Worm (Caenorhabditis elegans): ENCODE data around the gene ZC84.1.

ZC84.1 gene

DNA sequence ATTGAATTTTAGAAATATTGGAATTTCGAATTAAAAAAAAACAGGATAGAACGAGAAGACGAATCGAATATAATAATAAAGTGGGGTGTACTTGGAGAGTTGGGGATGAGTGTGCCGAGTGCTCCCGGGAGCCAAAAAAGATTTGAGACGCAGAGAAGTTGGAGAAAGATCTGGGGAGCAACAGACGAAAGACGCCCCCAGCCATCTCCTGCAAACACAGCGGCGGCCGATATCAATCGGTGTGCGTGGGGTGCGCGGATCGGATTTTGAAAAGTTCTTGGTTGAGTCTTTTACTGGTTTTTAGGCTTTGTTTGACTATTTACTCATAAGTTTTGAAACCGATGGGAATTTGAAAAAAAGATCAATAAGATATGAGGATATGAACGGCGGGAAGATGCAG lies 52.3 kb downstream of the ZC84.1 start, which contains the start of gene nhl-1:
Gene nhl-1 (minus strand): TSS at position 101 of the 400 bp plus-strand sequence.
- TF ChIP-seq rnt-1 (tag; optimal IDR thresholded peaks at IDR 0.05): peak; percentile 44
- no peak for TF ChIP-seq ceh-8 (GFP tag; optimal IDR thresholded peaks at IDR 0.05)
- TF ChIP-seq nhr-71 (tag; optimal IDR thresholded peaks at IDR 0.05): peak; percentile 1

ce11 chrIII:9152950-9153349 lies 53.1 kb downstream of the ZC84.1 start:
- TF ChIP-seq rnt-1 (tag; optimal IDR thresholded peaks at IDR 0.05) (peak; percentile 46), ceh-90 (tag; optimal IDR thresholded peaks at IDR 0.05) (no peak), efl-1 (optimal IDR thresholded peaks at IDR 0.05) (no peak), efl-1 (GFP tag; optimal IDR thresholded peaks at IDR 0.05 in 1 of 2) (peak; percentile 10 to 94), lsy-2 (tag; optimal IDR thresholded peaks at IDR 0.05) (peak in 1 of 2 experiments; percentile 42), lin-14 (GFP tag; optimal IDR thresholded peaks at IDR 0.05) (peak; percentile 40), hlh-4 (tag; optimal IDR thresholded peaks at IDR 0.05) (no peak), nhr-71 (tag; optimal IDR thresholded peaks at IDR 0.05) (peak; percentile 40)

DNA sequence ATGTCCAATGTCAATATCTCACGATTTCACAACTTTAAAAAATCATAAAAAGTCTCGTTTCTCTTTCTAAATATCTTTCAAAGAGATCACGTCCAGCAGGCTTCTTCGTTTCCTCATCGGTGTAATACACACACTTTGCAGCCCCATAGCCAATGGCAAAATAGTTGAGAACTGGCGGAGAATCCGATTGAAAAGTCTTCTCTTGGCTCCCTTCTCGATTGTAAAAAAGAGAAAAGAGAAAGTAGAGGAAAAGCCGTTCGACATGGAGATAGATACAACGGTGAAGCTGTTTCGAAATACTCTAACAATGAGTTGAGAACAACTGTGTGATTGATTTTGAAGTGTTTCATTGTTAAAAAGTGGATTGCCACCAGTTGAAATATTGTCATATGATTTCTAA lies 54.3 kb downstream of the ZC84.1 start:
- TF ChIP-seq snpc-4 (tag; optimal IDR thresholded peaks at IDR 0.05) (no peak), sup-37 (GFP tag; optimal IDR thresholded peaks at IDR 0.05) (no peak), lin-13 (GFP tag; optimal IDR thresholded peaks at IDR 0.05) (no peak), ces-1 (GFP tag; optimal IDR thresholded peaks at IDR 0.05) (no peak), efl-3 (GFP tag; optimal IDR thresholded peaks at IDR 0.05) (no peak), mdl-1 (tag; optimal IDR thresholded peaks at IDR 0.05) (peak in 1 of 2 experiments; percentile 16), xbp-1 (tag; optimal IDR thresholded peaks at IDR 0.05) (no peak), lin-39 (tag; optimal IDR thresholded peaks at IDR 0.05) (peak; percentile 4), tbx-2 (tag; optimal IDR thresholded peaks at IDR 0.05) (no peak), nhr-28 (tag; optimal IDR thresholded peaks at IDR 0.05) (no peak), hpl-2 (GFP tag; optimal IDR thresholded peaks at IDR 0.05) (no peak), C04F5.9 (tag; optimal IDR thresholded peaks at IDR 0.05) (no peak), hlh-17 (GFP tag; optimal IDR thresholded peaks at IDR 0.05; ENCODE audit: borderline replicate concordance) (no peak), rnt-1 (tag; optimal IDR thresholded peaks at IDR 0.05) (peak; percentile 64), ceh-8 (GFP tag; optimal IDR thresholded peaks at IDR 0.05) (no peak), mep-1 (tag; optimal IDR thresholded peaks at IDR 0.05) (peak; percentile 40), unc-62 (GFP tag; optimal IDR thresholded peaks at IDR 0.05) (no peak), hlh-4 (tag; optimal IDR thresholded peaks at IDR 0.05) (no peak), unc-30 (tag; optimal IDR thresholded peaks at IDR 0.05) (no peak), fkh-8 (tag; optimal IDR thresholded peaks at IDR 0.05) (no peak), zag-1 (tag; optimal IDR thresholded peaks at IDR 0.05) (no peak), mab-9 (GFP tag; IDR thresholded peaks at IDR 0.05) (no peak), fkh-10 (GFP tag; optimal IDR thresholded peaks at IDR 0.05) (no peak), pag-3 (tag; optimal IDR thresholded peaks at IDR 0.05; ENCODE audit: borderline replicate concordance, insufficient read depth) (peak; percentile 89), unc-98 (GFP tag; IDR thresholded peaks at IDR 0.05) (no peak), ets-5 (GFP tag; IDR thresholded peaks at IDR 0.05) (no peak), Y116A8C.19 (tag; optimal IDR thresholded peaks at IDR 0.05; ENCODE audit: borderline replicate concordance) (no peak), tlp-1 (tag; optimal IDR thresholded peaks at IDR 0.05) (no peak), ceh-63 (GFP tag; optimal IDR thresholded peaks at IDR 0.05) (no peak), lin-35 (GFP tag; optimal IDR thresholded peaks at IDR 0.05) (no peak), efl-1 (optimal IDR thresholded peaks at IDR 0.05) (no peak), efl-1 (GFP tag; optimal IDR thresholded peaks at IDR 0.05 in 1 of 2) (no peak), vab-15 (tag; optimal IDR thresholded peaks at IDR 0.05) (no peak), zip-4 (GFP tag; optimal IDR thresholded peaks at IDR 0.05) (no peak), nhr-84 (tag; optimal IDR thresholded peaks at IDR 0.05) (no peak), fkh-4 (tag; optimal IDR thresholded peaks at IDR 0.05; ENCODE audit: borderline replicate concordance) (peak; percentile 1), nhr-76 (tag; optimal IDR thresholded peaks at IDR 0.05) (no peak), ceh-90 (tag; optimal IDR thresholded peaks at IDR 0.05) (no peak), aha-1 (tag; optimal IDR thresholded peaks at IDR 0.05) (no peak), irx-1 (tag; optimal IDR thresholded peaks at IDR 0.05) (no peak), egl-27 (tag; optimal IDR thresholded peaks at IDR 0.05) (no peak), dpl-1 (GFP tag; optimal IDR thresholded peaks at IDR 0.05) (peak in 1 of 3 experiments; percentile 2), lin-14 (GFP tag; optimal IDR thresholded peaks at IDR 0.05) (peak; percentile 82), ceh-82 (tag; optimal IDR thresholded peaks at IDR 0.05) (no peak), nhr-237 (tag; optimal IDR thresholded peaks at IDR 0.05) (no peak)

Measured in whole organism, L1 larva.